Worm (Caenorhabditis elegans) whole organism, early embryonic: Measurements from ENCODE around the gene folt-2.

ENCODE experiments used
- aly-1 ChIP-seq: sonication (generic microtip); optimal IDR thresholded peaks from 2 replicates; lab custom pipeline; 2016; ENCODE audit warnings: missing genetic modification characterization, missing compliant biosample characterization
- ceh-36 ChIP-seq: sonication (generic microtip); optimal IDR thresholded peaks from 2 replicates; lab custom pipeline; 2016; ENCODE audit warnings: missing genetic modification characterization, inconsistent platforms, missing compliant biosample characterization
- flt-1 ChIP-seq: fragments of 200-800 bp; sonication (Bioruptor generic); IDR thresholded peaks from 2 replicates; pipeline ENCODE4 v1.3.6; 2022; ENCODE audit warnings: missing genetic modification characterization, missing compliant biosample characterization
- hnd-1 ChIP-seq: sonication (generic microtip); optimal IDR thresholded peaks from 2 replicates; lab custom pipeline; 2016; ENCODE audit warnings: missing genetic modification characterization, missing compliant biosample characterization
- pes-1 ChIP-seq: fragments of 200-800 bp; sonication (Bioruptor generic); IDR thresholded peaks from 2 replicates; pipeline ENCODE4 v1.3.6; 2022; ENCODE audit warnings: missing genetic modification reagents, missing genetic modification characterization, missing compliant biosample characterization

DNA sequence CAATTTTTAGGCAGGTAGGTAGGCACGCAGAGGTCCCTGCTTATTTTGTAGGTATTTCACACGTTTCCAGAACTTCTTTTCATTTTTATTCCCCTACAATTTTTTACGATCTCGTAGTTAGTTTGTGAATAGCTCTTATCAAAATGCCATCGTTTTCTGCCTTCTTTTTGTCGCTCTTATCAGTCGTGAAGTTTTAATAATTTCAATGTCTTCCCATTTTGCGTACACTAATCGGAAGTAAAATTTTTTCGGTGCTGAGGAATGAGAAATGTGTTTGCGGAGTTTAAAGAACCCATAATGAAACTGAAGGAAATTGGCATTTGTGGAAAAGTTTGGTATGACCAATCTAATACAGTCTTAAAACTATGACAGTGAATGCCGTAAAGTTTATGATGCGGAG is 5.0 kb upstream of the folt-2 start:
- TF ChIP-seq hnd-1 (tag; lab: Kevin White, UChicago), result no peak
- TF ChIP-seq flt-1, result no peak
- no peak for TF ChIP-seq pes-1 (GFP tag; lab: Robert Waterston, UW)
- TF ChIP-seq ceh-36, result no peak
- TF ChIP-seq aly-1, result no peak
